Worm (Caenorhabditis elegans): ENCODE results near the gene aqp-10.

ce11 chrII:9735785-9736184 lies 33.9 kb downstream of the aqp-10 start:
- TF ChIP-seq lsy-2 (tag; optimal IDR thresholded peaks at IDR 0.05) (no peak), unc-62 (GFP tag; optimal IDR thresholded peaks at IDR 0.05) (no peak), egl-27 (tag; optimal IDR thresholded peaks at IDR 0.05) (no peak)

Data from whole organism, L2 larva.